Fruit fly (Drosophila melanogaster): ENCODE measurements around the gene CG34263.

Gene CG34263

dm6 chr3L:270760-271500 lies 5.2 kb upstream of the CG34263 start, which contains the start of gene miple2:
Gene miple2, plus strand, starts transcription at chr3L:271200.
- TF ChIP-seq dsf (GFP tag; optimal IDR thresholded peaks at IDR 0.05; ENCODE audit: borderline replicate concordance) (no peak), sv (GFP tag; optimal IDR thresholded peaks at IDR 0.05) (peak; percentile 25), CrebA (GFP tag; optimal IDR thresholded peaks at IDR 0.05; ENCODE audit: borderline replicate concordance) (peak; percentile 58), sage (GFP tag; optimal IDR thresholded peaks at IDR 0.05) (peak; percentile 49), br (GFP tag; optimal IDR thresholded peaks at IDR 0.05) (peak; percentile 35), HLH106 (tag; optimal IDR thresholded peaks at IDR 0.05) (peak; percentile 50), Hnf4 (GFP tag; optimal IDR thresholded peaks at IDR 0.05) (peak; percentile 22), OdsH (GFP tag; optimal IDR thresholded peaks at IDR 0.05) (peak; percentile 67), foxo (GFP tag; optimal IDR thresholded peaks at IDR 0.05) (peak in 1 of 2 experiments; percentile 64), CG32264 (GFP tag; optimal IDR thresholded peaks at IDR 0.05) (no peak), Vsx2 (GFP tag; optimal IDR thresholded peaks at IDR 0.05; ENCODE audit: partially characterized antibody) (no peak), woc (GFP tag; optimal IDR thresholded peaks at IDR 0.05) (peak; percentile 52), brk (GFP tag; optimal IDR thresholded peaks at IDR 0.05) (no peak), tai (GFP tag; optimal IDR thresholded peaks at IDR 0.05) (no peak), fru (GFP tag; optimal IDR thresholded peaks at IDR 0.05) (peak; percentile 71), Sp1 (GFP tag; optimal IDR thresholded peaks at IDR 0.05) (peak; percentile 54), Dif (GFP tag; optimal IDR thresholded peaks at IDR 0.05; ENCODE audit: partially characterized antibody) (no peak), Rel (GFP tag; optimal IDR thresholded peaks at IDR 0.05) (peak; percentile 53), Rel (tag; optimal IDR thresholded peaks at IDR 0.05) (no peak), usp (GFP tag; optimal IDR thresholded peaks at IDR 0.05) (no peak), Myc (optimal IDR thresholded peaks at IDR 0.05) (no peak), jim (GFP tag; optimal IDR thresholded peaks at IDR 0.05) (no peak), lola (GFP tag; optimal IDR thresholded peaks at IDR 0.05) (no peak), pan (optimal IDR thresholded peaks at IDR 0.05) (no peak), Dfd (GFP tag; optimal IDR thresholded peaks at IDR 0.05) (no peak), h (GFP tag; optimal IDR thresholded peaks at IDR 0.05) (peak; percentile 70), ey (GFP tag; optimal IDR thresholded peaks at IDR 0.05) (peak; percentile 61), dmrt93B (GFP tag; optimal IDR thresholded peaks at IDR 0.05) (peak; percentile 43), Hr78 (GFP tag; optimal IDR thresholded peaks at IDR 0.05) (no peak), rgr (GFP tag; optimal IDR thresholded peaks at IDR 0.05) (peak; percentile 56), Mio (GFP tag; optimal IDR thresholded peaks at IDR 0.05) (no peak), Hr83 (GFP tag; optimal IDR thresholded peaks at IDR 0.05; ENCODE audit: poor library complexity, severe bottlenecking) (no peak), psq (GFP tag; optimal IDR thresholded peaks at IDR 0.05) (peak; percentile 45), GATAd (GFP tag; optimal IDR thresholded peaks at IDR 0.05) (no peak), Jra (GFP tag; optimal IDR thresholded peaks at IDR 0.05) (no peak), Abd-B (GFP tag; optimal IDR thresholded peaks at IDR 0.05) (no peak), dl (GFP tag; optimal IDR thresholded peaks at IDR 0.05; ENCODE audit: insufficient read depth in 1 of 2, partially characterized antibody in 2 of 2) (no peak), CG9705 (GFP tag; optimal IDR thresholded peaks at IDR 0.05) (no peak), N (GFP tag; optimal IDR thresholded peaks at IDR 0.05) (no peak)

- TF ChIP-seq foxo (GFP tag; optimal IDR thresholded peaks at IDR 0.05), result no peak
- TF ChIP-seq brk (GFP tag; optimal IDR thresholded peaks at IDR 0.05), result no peak
- no peak for TF ChIP-seq Rel (GFP tag; optimal IDR thresholded peaks at IDR 0.05)
- no peak for TF ChIP-seq Rel (tag; optimal IDR thresholded peaks at IDR 0.05)
- no peak for TF ChIP-seq Hr83 (GFP tag; optimal IDR thresholded peaks at IDR 0.05; ENCODE audit: poor library complexity, severe bottlenecking)
- no peak for TF ChIP-seq dsf (GFP tag; optimal IDR thresholded peaks at IDR 0.05; ENCODE audit: borderline replicate concordance)
- no peak for TF ChIP-seq Dfd (GFP tag; optimal IDR thresholded peaks at IDR 0.05)
- no peak for TF ChIP-seq h (GFP tag; optimal IDR thresholded peaks at IDR 0.05)
- TF ChIP-seq Myc (optimal IDR thresholded peaks at IDR 0.05), result no peak
- TF ChIP-seq Sp1 (GFP tag; optimal IDR thresholded peaks at IDR 0.05), result no peak
- TF ChIP-seq sv (GFP tag; optimal IDR thresholded peaks at IDR 0.05), result no peak
- no peak for TF ChIP-seq Jra (GFP tag; optimal IDR thresholded peaks at IDR 0.05)
- no peak for TF ChIP-seq OdsH (GFP tag; optimal IDR thresholded peaks at IDR 0.05)
- TF ChIP-seq dl (GFP tag; optimal IDR thresholded peaks at IDR 0.05; ENCODE audit: insufficient read depth in 1 of 2, partially characterized antibody in 2 of 2), result no peak
- TF ChIP-seq tai (GFP tag; optimal IDR thresholded peaks at IDR 0.05), result no peak
- TF ChIP-seq sage (GFP tag; optimal IDR thresholded peaks at IDR 0.05), result no peak
- TF ChIP-seq GATAd (GFP tag; optimal IDR thresholded peaks at IDR 0.05), result no peak
- TF ChIP-seq CG9705 (GFP tag; optimal IDR thresholded peaks at IDR 0.05), result no peak
- no peak for TF ChIP-seq Vsx2 (GFP tag; optimal IDR thresholded peaks at IDR 0.05; ENCODE audit: partially characterized antibody)
Observed at dm6 chr3L:267618-268017, 1.9 kb upstream of the CG34263 start.

Measured in whole organism, wandering third instar larva.